Worm (Caenorhabditis elegans): ENCODE data around the gene let-19.
A peak's percentile ranks its signal among the peaks of the same experiment; 100 is the strongest.

The let-19 gene

DNA sequence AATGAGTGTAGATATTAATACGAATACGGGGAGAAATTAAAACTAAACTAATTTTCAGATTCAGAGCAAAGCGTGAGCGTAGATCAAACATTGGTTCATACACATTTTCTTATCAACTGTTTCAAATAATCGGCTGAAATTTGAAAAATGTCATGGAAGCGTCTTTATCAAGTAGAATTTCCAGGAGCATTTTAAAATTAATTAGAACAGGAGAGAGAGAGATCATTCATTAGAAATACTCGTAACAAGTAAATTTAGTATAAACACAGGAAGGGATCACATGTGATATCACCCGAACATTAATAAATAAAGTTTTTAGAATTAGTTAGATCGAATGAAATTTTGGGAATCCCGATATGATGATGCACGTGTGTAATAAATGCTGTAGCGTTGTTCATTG is 36.1 kb downstream of the let-19 start, which contains the start of gene pho-13:
TSS of gene pho-13 (minus strand) at position 101 of the 400 bp plus-strand sequence.
- TF ChIP-seq unc-55 (GFP tag; optimal IDR thresholded peaks at IDR 0.05) = no peak
- TF ChIP-seq K02D7.2 (tag; optimal IDR thresholded peaks at IDR 0.05) = no peak
- TF ChIP-seq F13H6.1 (tag; optimal IDR thresholded peaks at IDR 0.05) = no peak
- TF ChIP-seq pros-1 (tag; optimal IDR thresholded peaks at IDR 0.05) = no peak
- no peak for TF ChIP-seq pha-4 (tag; optimal IDR thresholded peaks at IDR 0.05)

- TF ChIP-seq nhr-11 (tag; optimal IDR thresholded peaks at IDR 0.05) = no peak
- no peak for TF ChIP-seq hlh-15 (tag; optimal IDR thresholded peaks at IDR 0.05)
- no peak for TF ChIP-seq pha-4 (tag; optimal IDR thresholded peaks at IDR 0.05)
- TF ChIP-seq elt-2 (tag; optimal IDR thresholded peaks at IDR 0.05) = no peak
- no peak for TF ChIP-seq ets-4 (tag; optimal IDR thresholded peaks at IDR 0.05)
- TF ChIP-seq ceh-30 (tag; optimal IDR thresholded peaks at IDR 0.05) = no peak
- no peak for TF ChIP-seq ceh-9 (tag; optimal IDR thresholded peaks at IDR 0.05)
- no peak for TF ChIP-seq nhr-232 (tag; optimal IDR thresholded peaks at IDR 0.05)
- no peak for TF ChIP-seq dmd-4 (tag; optimal IDR thresholded peaks at IDR 0.05; ENCODE audit: borderline replicate concordance)
- TF ChIP-seq dve-1 (tag; optimal IDR thresholded peaks at IDR 0.05) = no peak
- TF ChIP-seq fkh-10 (GFP tag; optimal IDR thresholded peaks at IDR 0.05) = no peak
- TF ChIP-seq rnt-1 (tag; optimal IDR thresholded peaks at IDR 0.05) = no peak
- no peak for TF ChIP-seq pag-3 (tag; optimal IDR thresholded peaks at IDR 0.05; ENCODE audit: borderline replicate concordance)
- no peak for TF ChIP-seq unc-55 (GFP tag; optimal IDR thresholded peaks at IDR 0.05)
- TF ChIP-seq K09A11.1 (tag; optimal IDR thresholded peaks at IDR 0.05; ENCODE audit: insufficient read depth) = no peak
Measured at ce11 chrII:8808482-8808881, 37.7 kb downstream of the let-19 start, which contains the start of gene F07H5.10. TSS of gene F07H5.10 (minus strand) at chrII:8808582.

ce11 chrII:8810679-8811413 is 40.1 kb downstream of the let-19 start, which contains the start of the genes F46C5.9 and rer-1:
TSS of gene F46C5.9 (minus strand) at chrII:8810729.
TSS of gene rer-1 (plus strand) at chrII:8811370.
- TF ChIP-seq unc-42 (tag; optimal IDR thresholded peaks at IDR 0.05) (peak; percentile 17), ahr-1 (tag; optimal IDR thresholded peaks at IDR 0.05) (no peak), ceh-14 (tag; optimal IDR thresholded peaks at IDR 0.05) (peak; percentile 37)

- TF ChIP-seq pha-4 (tag; optimal IDR thresholded peaks at IDR 0.05) (no peak), ceh-18 (tag; optimal IDR thresholded peaks at IDR 0.05) (no peak)
Measured at ce11 chrII:8811825-8812224, 41.0 kb downstream of the let-19 start.

ce11 chrII:8812346-8812745 is 41.6 kb downstream of the let-19 start:
- TF ChIP-seq ceh-34 (tag; optimal IDR thresholded peaks at IDR 0.05) (no peak), ceh-30 (tag; optimal IDR thresholded peaks at IDR 0.05) (no peak), madf-2 (tag; optimal IDR thresholded peaks at IDR 0.05) (no peak), pqm-1 (tag; optimal IDR thresholded peaks at IDR 0.05) (no peak), odd-2 (tag; optimal IDR thresholded peaks at IDR 0.05) (no peak), hlh-13 (GFP tag; optimal IDR thresholded peaks at IDR 0.05) (no peak), pag-3 (tag; optimal IDR thresholded peaks at IDR 0.05; ENCODE audit: borderline replicate concordance) (no peak), ceh-9 (tag; optimal IDR thresholded peaks at IDR 0.05) (no peak), zip-5 (tag; optimal IDR thresholded peaks at IDR 0.05) (no peak)

DNA sequence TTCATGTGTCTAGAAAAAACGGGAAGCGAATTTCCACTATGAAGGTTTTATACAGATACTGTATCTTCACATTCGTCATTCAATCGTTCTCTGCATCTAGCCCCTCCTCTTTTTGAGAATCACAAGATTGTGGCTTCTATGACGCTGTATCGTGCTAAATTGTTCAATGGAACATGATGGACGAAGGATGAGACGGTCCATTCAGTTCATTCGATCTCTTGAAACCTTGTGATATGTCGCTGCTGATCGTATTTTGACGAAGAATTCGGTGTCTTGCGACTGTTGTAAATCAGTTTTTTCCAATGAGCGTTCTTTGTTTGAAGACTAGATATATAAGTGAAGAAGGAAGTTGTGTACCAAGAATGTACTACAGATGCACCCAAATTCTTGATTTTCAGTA is 42.9 kb downstream of the let-19 start:
- TF ChIP-seq nfya-1 (tag; optimal IDR thresholded peaks at IDR 0.05) (no peak), pqm-1 (tag; optimal IDR thresholded peaks at IDR 0.05) (no peak)

- TF ChIP-seq ceh-18 (tag; optimal IDR thresholded peaks at IDR 0.05) (no peak), ceh-48 (tag; optimal IDR thresholded peaks at IDR 0.05) (no peak), gmeb-2 (tag; optimal IDR thresholded peaks at IDR 0.05) (no peak), F13H6.1 (tag; optimal IDR thresholded peaks at IDR 0.05) (no peak), K02D7.2 (tag; optimal IDR thresholded peaks at IDR 0.05) (no peak), eyg-1 (tag; optimal IDR thresholded peaks at IDR 0.05) (no peak), fkh-6 (tag; optimal IDR thresholded peaks at IDR 0.05) (no peak), ceh-9 (tag; optimal IDR thresholded peaks at IDR 0.05) (no peak), ahr-1 (tag; optimal IDR thresholded peaks at IDR 0.05) (no peak), odd-2 (tag; optimal IDR thresholded peaks at IDR 0.05) (no peak), ceh-6 (GFP tag; optimal IDR thresholded peaks at IDR 0.05) (no peak), hlh-6 (tag; optimal IDR thresholded peaks at IDR 0.05) (no peak), ceh-34 (tag; optimal IDR thresholded peaks at IDR 0.05) (no peak), unc-86 (tag; optimal IDR thresholded peaks at IDR 0.05) (no peak), nhr-11 (tag; optimal IDR thresholded peaks at IDR 0.05) (no peak), unc-55 (GFP tag; optimal IDR thresholded peaks at IDR 0.05) (no peak), pros-1 (tag; optimal IDR thresholded peaks at IDR 0.05) (no peak), ceh-45 (GFP tag; IDR thresholded peaks at IDR 0.05) (no peak)
Measured at ce11 chrII:8814231-8814630, 43.5 kb downstream of the let-19 start.
